Fruit fly (Drosophila melanogaster): ENCODE measurements around the gene CG14321.

Gene CG14321

DNA sequence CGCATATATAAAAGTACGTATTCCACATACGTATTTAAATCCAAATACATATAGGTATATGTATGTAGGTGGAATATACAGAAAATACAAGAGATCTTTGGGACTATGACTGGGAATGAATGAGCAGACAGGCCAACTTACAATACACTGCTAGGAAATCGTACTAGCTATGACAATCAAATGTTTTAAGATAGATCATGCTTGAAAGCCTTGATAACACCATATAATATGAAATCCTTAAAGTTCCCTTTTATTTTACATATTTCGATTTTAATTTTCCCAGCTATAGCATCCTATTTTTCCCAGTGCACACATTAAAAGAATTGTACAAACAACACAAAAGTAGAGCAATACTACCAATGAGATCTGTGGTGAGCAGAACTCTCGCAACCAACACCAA lies 48.0 kb downstream of the CG14321 start (continued):
- TF ChIP-seq caup (GFP tag; optimal IDR thresholded peaks at IDR 0.05; ENCODE audit: severe bottlenecking) (peak; percentile 55), D (optimal IDR thresholded peaks at IDR 0.05) (no peak), D (GFP tag; optimal IDR thresholded peaks at IDR 0.05) (peak; percentile 59), CG11696 (GFP tag; IDR thresholded peaks at IDR 0.05) (peak; percentile 45; the same call in 1 of the 2 replicates), CG7357 (GFP tag; IDR thresholded peaks at IDR 0.05) (peak; percentile 78), Dll (GFP tag; IDR thresholded peaks at IDR 0.05; ENCODE audit: partially characterized antibody) (no peak), CG12391 (tag; optimal IDR thresholded peaks at IDR 0.05) (peak; percentile 75), wdn (GFP tag; IDR thresholded peaks at IDR 0.05) (peak; percentile 78), CG1233 (GFP tag; optimal IDR thresholded peaks at IDR 0.05) (peak; percentile 53), CG6813 (GFP tag; optimal IDR thresholded peaks at IDR 0.05) (peak; percentile 71), CG8478 (optimal IDR thresholded peaks at IDR 0.05) (no peak), Dref (GFP tag; IDR thresholded peaks at IDR 0.05) (0 out of 2 replicates have a peak, but pooled peaks have one; percentile 16), CG18599 (GFP tag; optimal IDR thresholded peaks at IDR 0.05) (peak; percentile 78), CG10543 (GFP tag; optimal IDR thresholded peaks at IDR 0.05) (peak; percentile 85), CG17829 (tag; optimal IDR thresholded peaks at IDR 0.05) (peak; percentile 85), Ada2b (GFP tag; IDR thresholded peaks at IDR 0.05) (peak; percentile 88), CG42726 (GFP tag; IDR thresholded peaks at IDR 0.05; ENCODE audit: partially characterized antibody) (no peak), vnd (GFP tag; IDR thresholded peaks at IDR 0.05; ENCODE audit: partially characterized antibody) (no peak), cas (GFP tag; IDR thresholded peaks at IDR 0.05) (peak; percentile 57; the same call in 1 of the 2 replicates), CG7839 (tag; optimal IDR thresholded peaks at IDR 0.05) (peak; percentile 90), CG18011 (GFP tag; optimal IDR thresholded peaks at IDR 0.05) (peak; percentile 8), jing (GFP tag; optimal IDR thresholded peaks at IDR 0.05) (peak; percentile 26), CG9609 (GFP tag; optimal IDR thresholded peaks at IDR 0.05) (peak; percentile 68), ken (GFP tag; IDR thresholded peaks at IDR 0.05) (peak; percentile 83), HLH54F (GFP tag; optimal IDR thresholded peaks at IDR 0.05) (peak; percentile 66), Neu2 (GFP tag; optimal IDR thresholded peaks at IDR 0.05; ENCODE audit: borderline replicate concordance) (no peak), CG1832 (GFP tag; optimal IDR thresholded peaks at IDR 0.05) (no peak), CG31441 (GFP tag; IDR thresholded peaks at IDR 0.05) (peak; percentile 91), Camta (GFP tag; optimal IDR thresholded peaks at IDR 0.05) (peak; percentile 72), PHDP (tag; optimal IDR thresholded peaks at IDR 0.05) (peak; percentile 77), Optix (GFP tag; IDR thresholded peaks at IDR 0.05) (0 out of 3 replicates have a peak, but pooled peaks have one; percentile 43), Poxn (GFP tag; IDR thresholded peaks at IDR 0.05) (no peak), CG13296 (GFP tag; optimal IDR thresholded peaks at IDR 0.05) (peak; percentile 80), CG11695 (GFP tag; IDR thresholded peaks at IDR 0.05) (peak; percentile 80), Awh (GFP tag; IDR thresholded peaks at IDR 0.05) (peak; percentile 85), emc (GFP tag; optimal IDR thresholded peaks at IDR 0.05) (peak; percentile 72), Nf-YB (GFP tag; optimal IDR thresholded peaks at IDR 0.05) (peak; percentile 40), kah (GFP tag; optimal IDR thresholded peaks at IDR 0.05) (peak; percentile 81), CG8290 (GFP tag; optimal IDR thresholded peaks at IDR 0.05) (no peak), CG8290 (tag; optimal IDR thresholded peaks at IDR 0.05) (peak in 1 of 2 experiments; percentile 75), ftz-f1 (GFP tag; optimal IDR thresholded peaks at IDR 0.05) (no peak), Fer1 (GFP tag; optimal IDR thresholded peaks at IDR 0.05) (peak; percentile 77), exex (tag; optimal IDR thresholded peaks at IDR 0.05) (peak; percentile 24), CG34376 (GFP tag; optimal IDR thresholded peaks at IDR 0.05) (peak; percentile 41), Doc3 (GFP tag; IDR thresholded peaks at IDR 0.05; ENCODE audit: partially characterized antibody) (no peak), E2f2 (GFP tag; IDR thresholded peaks at IDR 0.05) (peak; percentile 49), crol (GFP tag; IDR thresholded peaks at IDR 0.05) (no peak), CG7963 (GFP tag; IDR thresholded peaks at IDR 0.05; ENCODE audit: partially characterized antibody) (no peak), az2 (GFP tag; optimal IDR thresholded peaks at IDR 0.05) (peak; percentile 70), gsb-n (tag; optimal IDR thresholded peaks at IDR 0.05) (peak; percentile 62), bab2 (GFP tag; optimal IDR thresholded peaks at IDR 0.05) (peak; percentile 87)
